Fruit fly (Drosophila melanogaster): ENCODE measurements around the gene asl.

The asl gene

DNA sequence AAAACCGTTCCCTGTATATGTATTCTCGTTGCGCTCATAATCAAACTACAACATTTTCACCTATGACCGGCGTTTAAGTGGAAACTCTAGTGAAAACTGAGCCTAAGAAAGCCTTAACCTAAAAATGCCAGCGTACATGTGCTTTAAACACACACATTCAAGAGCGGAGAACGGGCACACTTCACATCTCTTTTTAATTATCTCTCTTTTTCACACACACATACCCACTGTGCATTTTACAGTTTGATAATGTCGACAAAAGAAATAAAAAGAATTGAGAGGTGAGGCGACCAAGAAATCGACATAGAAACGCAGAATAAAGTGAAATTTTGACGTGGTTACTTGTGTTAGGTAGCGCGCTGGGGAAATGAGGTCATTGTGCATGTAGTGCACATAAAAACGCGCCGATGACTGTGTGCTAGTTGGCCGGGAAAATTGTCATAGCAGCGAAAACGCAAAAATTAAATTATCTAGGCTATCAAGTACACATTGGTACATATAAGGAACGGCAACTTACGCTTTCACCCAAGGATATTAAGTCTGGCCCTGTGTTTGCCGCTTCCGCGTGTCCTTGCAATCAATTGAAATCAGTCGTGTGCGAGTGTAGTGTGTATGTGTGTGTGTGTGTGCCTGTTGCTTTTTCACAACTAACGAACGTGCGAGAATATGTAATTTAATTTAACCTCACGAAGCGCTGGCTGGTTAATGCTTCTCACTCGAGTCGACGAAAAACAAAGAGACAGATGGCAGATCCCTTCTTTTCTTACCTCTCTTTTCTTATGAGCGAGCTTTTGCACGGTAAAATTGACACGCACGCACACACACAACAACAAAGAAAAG, 6.6 kb downstream of the asl start:
- TF ChIP-seq CG17801 (GFP tag; optimal IDR thresholded peaks at IDR 0.05; ENCODE audit: partially characterized antibody) = peak; percentile 46

DNA sequence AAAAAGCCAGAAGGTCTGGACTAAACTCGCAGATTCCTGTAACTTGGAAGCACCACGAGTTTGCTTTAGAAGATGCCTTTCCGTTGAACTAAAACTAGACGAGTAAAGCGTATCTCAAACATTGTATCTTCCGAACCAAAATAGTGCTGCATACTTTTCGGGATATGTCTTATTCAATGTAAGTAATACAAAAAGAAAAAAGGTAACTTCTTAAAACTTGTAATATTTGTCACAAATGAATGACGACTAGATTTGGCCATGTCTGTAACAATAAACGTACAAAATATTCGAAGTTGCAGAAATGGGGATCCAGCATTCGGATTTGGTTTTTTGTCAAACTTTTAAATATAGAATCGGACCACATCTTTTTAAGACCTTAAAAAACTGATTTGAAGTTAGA, 11.5 kb downstream of the asl start:
- peak; percentile 40 for TF ChIP-seq CG17801 (GFP tag; optimal IDR thresholded peaks at IDR 0.05; ENCODE audit: partially characterized antibody)

DNA sequence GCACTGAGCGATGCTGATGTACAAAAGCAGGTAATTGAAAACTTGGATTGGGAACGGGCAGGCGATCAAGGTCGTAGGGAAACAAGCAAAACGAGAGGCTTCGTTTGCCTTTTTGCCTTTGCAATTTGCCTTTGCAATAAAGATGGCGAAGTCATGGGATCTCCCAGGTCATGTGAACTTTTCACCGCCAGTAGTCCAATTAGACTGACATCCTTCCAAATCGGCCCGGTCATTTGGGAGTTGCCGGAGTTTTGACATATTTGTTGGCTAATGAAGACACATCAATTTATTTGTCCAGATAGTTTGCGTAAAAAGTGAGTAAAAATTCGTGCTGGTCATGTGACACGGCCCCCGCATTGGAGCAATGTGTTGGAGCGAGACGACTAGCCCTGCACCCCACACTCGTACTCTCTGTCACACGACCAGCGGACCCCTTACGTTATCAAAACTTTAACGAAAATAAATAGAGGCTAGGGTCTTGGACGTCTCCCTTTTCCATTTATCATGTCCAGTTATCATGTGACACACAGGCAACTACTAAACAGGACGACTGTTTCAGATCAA, 14.3 kb downstream of the asl start:
- peak; percentile 22 for TF ChIP-seq CG17801 (GFP tag; optimal IDR thresholded peaks at IDR 0.05; ENCODE audit: partially characterized antibody)

DNA sequence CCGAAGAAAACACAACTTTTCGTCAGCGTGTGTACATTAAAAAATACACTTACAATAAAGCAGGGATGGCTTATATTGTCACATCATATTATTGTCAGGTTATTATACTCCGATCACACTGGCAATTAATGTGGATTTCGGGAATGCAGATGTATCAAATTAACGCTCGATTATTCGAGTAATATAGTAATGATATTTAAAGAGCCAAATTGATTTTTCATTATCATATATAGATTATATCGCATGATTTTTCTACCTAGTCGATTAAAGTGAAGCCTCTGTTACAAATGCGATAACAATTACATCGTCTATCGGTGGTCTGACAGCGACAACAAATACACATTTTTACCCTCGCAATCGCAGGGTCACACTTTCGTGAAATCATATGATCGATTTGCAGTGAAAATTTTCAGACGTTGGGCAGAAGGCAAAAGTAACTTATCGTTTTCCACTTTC, 14.9 kb downstream of the asl start, which contains the start of the genes noi and Vha26:
Gene noi (minus strand): TSS at position 62 of the 456 bp plus-strand sequence.
Gene Vha26 (plus strand): TSS at position 366 of the 456 bp plus-strand sequence.
- peak; percentile 69 for TF ChIP-seq CG17801 (GFP tag; optimal IDR thresholded peaks at IDR 0.05; ENCODE audit: partially characterized antibody)

DNA sequence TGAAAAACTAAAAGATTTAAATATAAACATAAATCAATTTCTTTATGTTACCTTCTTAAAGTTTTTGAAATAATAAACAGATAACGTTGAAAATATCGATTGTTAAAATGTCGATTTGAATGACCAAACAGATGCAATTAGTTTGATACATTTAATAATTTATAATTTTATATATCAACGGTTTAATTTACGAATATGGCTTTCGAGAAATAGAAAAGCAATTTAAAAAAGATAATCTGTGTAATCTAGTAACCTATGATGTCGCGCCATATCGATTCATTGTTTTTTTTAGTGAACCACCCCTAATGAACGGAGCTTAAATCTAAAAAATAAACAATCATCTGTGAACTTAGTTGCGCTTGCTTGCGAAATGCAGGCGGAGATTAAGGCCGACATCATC, 17.8 kb downstream of the asl start, which contains the start of gene PolZ2:
Gene PolZ2 (plus strand): TSS at position 301 of the 400 bp plus-strand sequence.
- no peak for TF ChIP-seq CG17801 (GFP tag; optimal IDR thresholded peaks at IDR 0.05; ENCODE audit: partially characterized antibody)

DNA sequence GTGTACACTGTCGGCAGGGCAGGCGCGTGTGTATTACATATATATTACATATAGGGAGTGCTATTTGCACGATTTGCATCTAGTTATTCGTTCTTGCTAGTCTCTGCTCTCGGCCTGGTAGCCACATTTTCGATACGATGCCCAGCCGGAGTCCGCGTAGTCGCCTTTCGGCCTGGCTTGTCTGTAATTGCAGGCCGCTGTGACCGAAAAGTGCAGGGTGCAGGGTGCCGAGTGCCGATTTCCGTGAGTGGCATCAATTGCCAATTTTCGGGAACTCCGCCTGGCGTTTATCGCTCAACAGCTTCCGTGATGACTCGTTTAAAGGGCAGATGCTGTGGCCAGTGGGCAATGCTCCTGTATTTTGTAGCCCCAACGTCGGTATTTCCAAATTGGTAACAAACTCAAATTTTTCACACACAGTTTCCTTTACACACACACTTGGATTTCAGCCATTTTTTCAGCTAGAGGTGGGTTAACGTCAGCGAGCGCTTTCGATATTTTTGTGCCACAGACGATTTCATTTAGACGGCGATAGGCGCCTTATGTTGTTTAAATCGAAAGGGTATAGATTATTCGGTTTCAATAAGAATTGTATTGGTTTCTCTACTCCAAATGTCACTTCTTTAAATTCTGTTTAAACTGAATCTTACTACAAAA, 18.4 kb downstream of the asl start, which contains the start of gene CG2926:
Gene CG2926 (minus strand): TSS at position 518 of the 657 bp plus-strand sequence.
- TF ChIP-seq CG17801 (GFP tag; optimal IDR thresholded peaks at IDR 0.05; ENCODE audit: partially characterized antibody) = no peak

DNA sequence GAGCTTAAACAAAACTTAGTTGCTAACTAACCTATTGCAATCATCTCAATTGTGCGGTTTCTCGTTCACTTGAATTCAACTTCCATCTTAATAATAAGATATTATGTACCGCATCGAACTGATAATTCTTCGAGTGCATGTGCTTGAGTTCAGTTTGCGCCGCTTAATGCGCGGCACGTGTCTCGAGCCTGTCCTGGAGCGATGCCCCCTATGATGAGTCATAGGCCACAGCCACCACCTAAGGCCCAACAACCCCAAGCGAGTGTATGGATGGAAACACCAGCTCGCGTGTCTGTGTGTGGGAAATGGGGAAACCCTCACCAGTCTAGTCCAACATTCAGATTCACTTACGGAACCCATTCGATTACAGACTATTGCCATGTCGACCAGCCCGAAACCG, 32.5 kb downstream of the asl start:
- no peak for TF ChIP-seq CG17801 (GFP tag; optimal IDR thresholded peaks at IDR 0.05; ENCODE audit: partially characterized antibody)

DNA sequence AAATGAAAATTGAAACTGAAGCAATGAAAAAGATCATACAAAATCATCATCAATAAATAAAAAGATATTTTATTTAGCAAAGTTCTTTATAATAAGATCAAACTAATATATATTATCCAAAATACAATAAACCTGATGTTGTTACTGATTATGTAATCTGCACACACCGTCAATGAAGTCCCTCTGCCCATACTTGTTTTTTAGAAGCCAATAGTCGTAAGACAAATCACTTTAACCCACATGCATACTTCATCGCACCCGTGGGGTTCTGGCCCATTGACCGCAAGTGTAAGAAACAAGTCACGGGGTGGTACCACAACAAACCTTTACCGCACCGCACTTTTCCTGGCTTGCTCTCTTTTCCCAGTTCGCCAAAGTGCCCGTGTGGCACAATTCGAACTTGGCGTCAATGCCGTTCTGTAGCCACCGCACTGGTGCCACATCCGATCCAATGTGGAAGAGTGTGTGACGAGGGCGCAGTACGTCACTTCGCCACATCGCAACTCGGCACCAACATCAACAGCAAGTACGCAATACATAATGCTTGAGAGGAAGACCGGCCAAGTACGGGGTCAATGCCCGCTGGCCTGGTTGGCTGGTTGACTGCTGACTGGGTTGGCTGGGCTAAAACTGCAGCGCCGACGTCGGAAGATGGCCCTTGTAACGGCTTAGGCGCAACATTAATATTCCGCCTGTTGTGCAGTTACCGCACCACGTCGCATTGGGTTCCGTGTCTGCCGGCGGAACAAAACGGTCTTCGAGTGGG, 33.3 kb downstream of the asl start:
- no peak for TF ChIP-seq CG17801 (GFP tag; optimal IDR thresholded peaks at IDR 0.05; ENCODE audit: partially characterized antibody)

DNA sequence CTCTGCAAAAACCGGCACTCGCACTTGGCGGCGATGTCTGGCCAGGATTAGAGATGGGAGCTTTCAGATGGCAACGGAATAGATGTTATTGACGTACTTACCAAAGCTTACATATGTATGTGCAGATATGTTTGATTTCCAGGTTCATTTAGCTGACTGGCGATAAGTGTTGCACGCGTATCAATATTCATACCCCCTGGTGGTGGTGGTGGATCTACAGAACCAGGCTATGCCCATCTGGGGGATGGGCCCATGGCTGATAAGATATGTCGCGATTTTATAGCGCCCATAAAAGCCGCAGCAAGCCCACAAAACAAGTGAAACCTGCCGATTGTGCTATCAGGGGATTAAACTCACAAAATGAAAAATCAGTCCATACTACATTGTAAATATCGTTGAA, 34.6 kb downstream of the asl start:
- no peak for TF ChIP-seq CG17801 (GFP tag; optimal IDR thresholded peaks at IDR 0.05; ENCODE audit: partially characterized antibody)

DNA sequence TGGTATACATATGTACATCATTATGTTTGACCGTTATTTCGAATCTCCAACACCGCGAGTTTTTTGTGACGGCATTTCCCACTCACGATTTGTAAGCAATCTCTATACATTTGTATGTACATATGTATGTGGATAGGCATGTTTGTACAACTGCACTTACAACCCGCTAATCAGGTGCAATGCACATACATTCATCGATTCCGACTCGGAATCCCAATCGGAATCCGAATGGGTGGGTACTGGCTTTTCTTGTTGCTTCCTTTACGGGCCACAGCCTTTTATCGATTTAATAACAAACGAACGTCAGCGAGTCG, 34.9 kb downstream of the asl start:
- no peak for TF ChIP-seq CG17801 (GFP tag; optimal IDR thresholded peaks at IDR 0.05; ENCODE audit: partially characterized antibody)

DNA sequence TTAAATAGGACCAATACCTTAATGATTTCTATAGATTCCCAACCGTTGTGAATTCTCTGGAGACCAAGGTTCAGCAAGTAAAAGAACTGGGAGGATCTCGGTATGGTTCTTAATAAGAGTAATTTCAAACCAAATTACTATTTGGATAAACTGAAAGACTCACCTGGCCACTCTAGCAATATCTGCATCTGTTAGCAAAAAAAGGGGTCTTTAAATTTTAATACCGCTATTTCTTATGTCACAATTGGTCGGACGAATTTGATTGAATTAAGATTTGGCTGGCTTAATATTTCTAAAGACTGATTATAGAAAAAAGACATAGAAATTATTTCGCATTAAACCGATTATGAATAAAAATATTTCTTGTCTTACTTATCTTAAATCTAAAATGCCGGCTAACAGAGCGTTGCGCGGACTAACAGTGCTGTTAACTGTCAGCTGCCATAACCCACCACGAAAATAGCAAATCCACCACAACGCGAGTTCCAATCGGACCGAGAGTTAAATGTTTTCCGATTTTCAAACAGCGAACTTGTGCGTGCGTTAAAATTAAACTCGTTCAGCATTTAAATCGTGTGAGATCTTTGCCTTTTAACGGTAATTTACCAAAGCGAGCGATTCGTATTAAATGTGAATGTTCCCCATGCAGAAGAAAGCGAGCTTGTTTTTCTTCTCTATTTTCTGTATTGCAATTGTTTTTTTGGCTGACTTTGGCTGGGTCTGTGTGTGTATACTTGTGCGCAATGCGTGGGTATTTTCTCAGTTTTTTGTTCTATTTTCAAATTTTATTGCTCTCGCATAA, 35.5 kb downstream of the asl start, which contains the start of gene CRMP:
Gene CRMP (plus strand): TSS at position 474 of the 802 bp plus-strand sequence.
- peak; percentile 74 for TF ChIP-seq CG17801 (GFP tag; optimal IDR thresholded peaks at IDR 0.05; ENCODE audit: partially characterized antibody)

DNA sequence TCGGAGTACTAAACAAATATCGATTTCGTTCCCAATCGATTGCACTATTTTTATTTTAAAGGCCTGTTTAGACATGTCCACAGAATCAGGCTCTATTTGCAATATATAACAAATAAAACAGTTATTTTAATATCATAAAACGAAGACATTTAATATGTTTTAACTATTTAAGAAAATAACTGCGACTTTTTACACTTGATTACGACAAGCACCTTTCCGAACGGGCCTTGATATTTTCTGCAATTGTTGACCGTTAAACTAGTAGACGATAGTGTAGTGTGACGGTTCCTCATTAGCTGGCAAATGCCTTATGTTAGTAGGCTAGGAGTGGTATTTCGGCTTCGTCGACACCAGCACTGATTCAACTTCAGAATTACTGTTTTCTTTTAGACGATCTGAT, 37.8 kb downstream of the asl start, which contains the start of the genes CG2931 and Rheb:
Gene CG2931 (minus strand): TSS at position 26 of the 400 bp plus-strand sequence.
Gene Rheb (plus strand): TSS at position 332 of the 400 bp plus-strand sequence.
- TF ChIP-seq CG17801 (GFP tag; optimal IDR thresholded peaks at IDR 0.05; ENCODE audit: partially characterized antibody) = peak; percentile 65

DNA sequence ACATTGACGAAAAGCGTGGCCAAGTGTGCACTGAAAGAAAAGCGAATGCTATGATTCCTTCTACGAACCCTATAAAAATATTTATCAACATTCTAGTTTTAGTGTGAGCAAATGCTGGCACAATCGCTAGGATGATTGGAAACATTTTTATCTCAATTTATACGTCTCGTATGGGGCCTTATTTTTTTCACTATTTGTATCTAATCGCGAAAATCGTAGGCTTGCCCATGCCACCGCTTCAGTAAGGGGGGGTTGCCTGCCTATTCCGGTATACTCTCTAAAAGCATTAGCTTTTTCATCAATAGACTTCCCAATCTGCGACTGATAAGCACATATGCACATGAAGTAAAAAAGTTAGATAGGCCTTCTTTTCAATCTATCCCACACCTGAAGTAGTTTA, 40.7 kb downstream of the asl start:
- peak; percentile 75 for TF ChIP-seq CG17801 (GFP tag; optimal IDR thresholded peaks at IDR 0.05; ENCODE audit: partially characterized antibody)

DNA sequence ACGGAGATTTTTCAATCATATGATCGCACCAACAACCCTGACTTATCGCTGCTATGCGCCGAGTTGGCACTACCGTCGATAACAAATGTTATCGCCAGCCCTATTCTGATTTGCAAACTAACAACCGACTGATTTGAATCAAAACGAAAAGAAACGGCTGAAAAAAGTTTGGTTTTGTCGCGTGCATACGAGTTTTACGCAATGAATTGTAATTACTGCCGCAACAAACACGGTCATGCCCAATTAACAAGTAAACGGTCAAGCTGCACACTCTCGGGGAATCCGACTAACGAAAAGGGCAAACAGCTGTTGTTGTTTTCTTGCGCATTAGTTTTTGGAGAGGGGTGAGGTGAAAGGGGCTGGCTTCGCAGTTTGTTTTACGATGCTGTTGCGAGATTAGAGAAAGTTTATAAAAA, 41.6 kb downstream of the asl start, which contains the start of the genes CG14671 and CG12746:
Gene CG14671 (minus strand): TSS at position 41 of the 416 bp plus-strand sequence.
Gene CG12746 (plus strand): TSS at position 91 of the 416 bp plus-strand sequence.
- no peak for TF ChIP-seq CG17801 (GFP tag; optimal IDR thresholded peaks at IDR 0.05; ENCODE audit: partially characterized antibody)
